Worm (Caenorhabditis elegans) whole organism, dauer: ENCODE measurements around the gene nit-1.

Source experiments
- unc-62 ChIP-seq: sonication (generic microtip); optimal IDR thresholded peaks from 2 replicates; lab custom pipeline; 2017; ENCODE audit warnings: missing biosample characterization, missing genetic modification reagents, missing genetic modification characterization

Gene nit-1

DNA sequence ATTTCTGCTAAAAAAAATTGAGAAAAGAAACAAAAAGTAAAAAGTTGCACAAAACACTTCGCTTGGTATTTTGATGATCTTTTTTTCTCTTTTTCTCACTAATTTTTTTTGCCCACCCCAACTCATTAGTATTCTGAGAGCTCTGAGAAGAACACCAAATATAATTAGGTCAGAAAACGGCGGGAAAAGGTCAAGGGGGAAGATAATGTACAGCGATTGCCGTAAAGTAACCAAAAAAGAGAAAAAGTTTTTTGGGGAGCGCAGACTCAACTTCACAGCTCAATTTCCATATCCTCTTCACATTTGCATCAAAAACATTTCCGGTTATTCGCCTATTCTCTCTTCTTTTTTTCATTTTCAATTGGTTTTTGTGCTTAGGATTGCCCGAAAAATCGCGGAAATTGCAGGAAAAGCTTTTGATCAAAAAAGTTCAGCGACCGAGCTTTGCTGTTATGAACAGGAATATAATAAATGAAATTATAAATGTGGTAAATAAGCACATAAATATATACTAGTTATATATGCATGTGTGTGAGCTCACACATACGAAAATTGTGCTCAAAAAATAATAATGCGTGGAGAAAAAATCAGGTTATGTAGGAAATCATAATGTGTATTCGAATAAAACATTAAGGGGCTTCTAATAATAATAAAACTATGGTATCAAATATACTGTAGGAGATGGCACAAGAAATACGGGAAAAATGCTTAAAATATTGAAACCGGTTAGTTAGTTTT, 19.2 kb upstream of the nit-1 start:
- TF ChIP-seq unc-62 (GFP tag; lab: Kevin White, UChicago) = no peak

DNA sequence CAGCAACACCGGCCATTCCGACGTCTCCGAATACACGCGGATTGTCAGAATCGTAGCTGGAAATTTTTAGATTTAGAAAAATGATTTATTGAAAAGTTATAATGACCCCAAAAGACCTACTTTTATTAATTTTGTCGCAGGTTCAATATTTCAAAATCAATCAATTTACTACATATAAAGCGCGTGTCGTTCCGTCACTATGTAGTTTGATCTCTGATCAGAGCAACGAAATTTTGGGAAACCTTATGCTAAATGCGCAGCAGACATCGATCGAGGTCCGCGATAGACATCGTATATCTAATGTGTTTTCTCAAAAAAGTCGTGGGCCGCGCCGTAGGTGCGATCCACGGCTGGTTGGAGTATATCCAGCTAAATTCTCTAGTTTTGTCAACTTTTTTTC, 15.5 kb upstream of the nit-1 start:
- no peak for TF ChIP-seq unc-62 (GFP tag; lab: Kevin White, UChicago)

DNA sequence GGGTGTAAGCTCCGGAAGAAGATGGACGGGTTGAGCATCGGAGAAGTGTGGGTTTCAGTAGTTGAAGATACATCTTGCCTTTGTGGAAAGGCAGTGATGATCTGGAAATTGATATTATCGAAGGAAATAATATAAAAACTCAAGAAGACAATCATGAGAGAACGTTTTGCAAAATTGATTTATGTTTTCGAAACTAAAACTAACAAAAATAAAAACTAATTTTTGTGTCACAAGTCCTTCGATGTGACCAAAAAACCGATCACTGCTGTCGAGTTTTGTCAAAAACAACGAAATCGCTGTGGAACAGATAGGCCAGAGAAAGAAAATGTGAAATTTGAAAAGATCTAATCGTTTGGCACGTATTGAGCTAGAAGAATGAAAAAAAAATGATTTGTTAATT, 14.4 kb upstream of the nit-1 start, which contains the start of gene mmcm-1:
TSS of gene mmcm-1 (minus strand) at position 101 of the 400 bp plus-strand sequence.
- TF ChIP-seq unc-62 (GFP tag; lab: Kevin White, UChicago) = no peak

DNA sequence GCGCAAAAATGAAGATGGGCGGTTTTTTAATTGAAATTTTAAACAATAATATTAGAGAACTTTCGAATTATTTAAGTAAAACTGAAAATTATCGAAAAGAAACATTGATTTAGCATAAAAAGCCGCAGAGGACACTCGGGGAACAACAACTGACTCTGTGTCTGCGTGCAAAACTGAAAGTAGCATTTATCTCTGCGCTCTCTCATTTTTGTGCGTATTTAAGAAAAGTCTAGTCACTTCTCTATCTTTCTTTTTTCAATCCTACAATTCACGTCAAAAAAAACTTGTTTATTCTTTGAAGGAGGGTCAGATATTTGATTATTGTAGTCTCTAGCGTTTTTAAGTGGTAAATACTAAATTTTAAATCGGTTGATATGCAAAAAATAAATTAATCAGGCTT, 13.8 kb upstream of the nit-1 start:
- no peak for TF ChIP-seq unc-62 (GFP tag; lab: Kevin White, UChicago)

DNA sequence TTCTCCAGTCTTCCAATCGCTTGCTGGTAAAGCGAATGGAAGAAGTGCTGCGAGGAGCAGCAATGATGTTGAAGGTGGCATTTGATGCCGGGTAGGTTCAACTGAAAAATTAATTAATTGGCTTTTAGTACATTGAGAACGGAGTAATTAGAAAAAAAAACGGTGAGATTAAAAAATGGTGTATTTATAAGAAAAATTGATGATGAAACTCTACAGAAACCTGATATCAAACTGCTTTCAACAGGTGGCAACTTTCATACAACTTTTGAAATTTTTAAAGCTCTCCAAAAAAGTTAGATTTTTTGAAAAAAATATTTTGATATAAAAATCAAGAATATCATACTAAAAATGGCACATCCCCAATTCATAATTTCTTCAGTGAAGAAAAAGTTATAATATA, 8.0 kb upstream of the nit-1 start, which contains the start of gene pat-3:
TSS of gene pat-3 (minus strand) at position 101 of the 400 bp plus-strand sequence.
- no peak for TF ChIP-seq unc-62 (GFP tag; lab: Kevin White, UChicago)

DNA sequence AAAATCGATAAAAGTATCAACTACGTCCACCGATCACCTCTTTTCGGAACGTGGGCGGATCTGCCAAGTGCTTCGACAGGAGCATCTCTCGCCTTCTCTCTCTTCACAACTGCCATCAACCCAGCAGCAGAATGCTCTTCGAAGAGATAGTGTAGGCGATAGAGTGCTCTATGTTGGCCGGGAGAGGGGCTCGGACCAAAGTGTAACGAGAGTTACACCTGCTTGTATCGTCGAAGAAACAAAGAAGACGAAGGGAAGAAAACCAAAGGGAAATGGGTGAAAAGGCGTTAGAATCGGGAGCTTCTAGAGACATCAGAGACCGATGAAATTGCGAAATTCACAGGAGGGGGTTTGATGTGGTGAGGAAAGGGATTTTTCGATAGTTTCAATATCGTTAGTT, 7.2 kb upstream of the nit-1 start:
- no peak for TF ChIP-seq unc-62 (GFP tag; lab: Kevin White, UChicago)

DNA sequence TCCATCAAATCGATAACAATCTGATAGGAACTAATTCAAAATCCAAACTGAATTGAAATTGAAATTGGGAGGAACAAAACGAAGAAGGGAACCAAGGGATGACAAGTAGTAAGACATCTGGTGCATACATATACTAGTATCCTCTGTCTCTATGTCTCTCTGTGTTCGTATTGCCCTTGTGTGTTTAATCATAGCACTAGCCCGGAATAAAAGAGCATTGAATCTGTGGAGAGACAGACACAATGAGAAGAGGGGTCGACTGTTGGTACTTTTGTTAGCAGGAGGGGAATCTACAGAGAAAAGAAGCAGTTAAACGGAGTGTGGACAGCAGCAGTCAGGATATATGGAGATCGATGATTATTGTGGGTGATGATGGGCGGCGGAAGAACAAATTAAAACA, 6.3 kb upstream of the nit-1 start:
- no peak for TF ChIP-seq unc-62 (GFP tag; lab: Kevin White, UChicago)

DNA sequence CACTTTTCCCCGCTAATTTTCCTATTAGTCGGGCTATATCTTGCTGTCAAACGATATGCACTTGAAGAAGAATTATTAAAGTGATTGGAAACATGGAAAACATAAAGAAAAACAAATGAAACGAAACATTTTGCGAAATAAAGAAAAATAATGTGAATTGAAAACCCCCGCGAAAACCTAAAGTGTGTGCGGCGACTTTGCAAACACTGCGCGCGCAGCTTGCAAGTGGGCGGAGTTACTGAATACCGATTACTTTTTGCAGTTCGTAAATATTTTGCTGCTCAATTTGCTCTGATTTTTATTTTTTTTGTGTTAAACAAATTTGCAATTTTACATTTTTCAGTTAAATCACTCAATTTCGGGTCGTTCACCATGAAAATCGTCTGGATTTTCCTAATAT, 5.4 kb upstream of the nit-1 start, which contains the start of gene ccdc-47:
TSS of gene ccdc-47 (plus strand) at position 344 of the 400 bp plus-strand sequence.
- no peak for TF ChIP-seq unc-62 (GFP tag; lab: Kevin White, UChicago)

DNA sequence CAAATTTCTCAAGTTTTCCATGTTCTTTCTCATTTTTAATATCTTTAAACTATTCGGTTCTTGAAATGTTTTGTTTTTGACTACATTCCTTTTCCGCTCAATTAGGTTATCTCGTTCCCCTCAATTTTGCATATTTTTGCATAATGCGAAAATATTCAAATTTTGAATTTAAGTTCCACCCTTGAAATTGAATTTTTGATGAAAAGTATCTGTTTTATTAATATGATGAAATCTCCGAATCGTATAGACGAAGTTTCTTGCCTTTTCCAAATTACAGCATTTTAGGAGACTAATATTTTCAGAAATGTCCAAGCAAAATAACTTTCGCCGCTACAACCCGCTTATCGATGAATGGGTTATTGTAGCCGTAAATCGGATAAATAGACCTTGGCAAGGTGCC, 3.4 kb upstream of the nit-1 start, which contains the start of gene ZK1058.3:
TSS of gene ZK1058.3 (plus strand) at position 301 of the 400 bp plus-strand sequence.
- no peak for TF ChIP-seq unc-62 (GFP tag; lab: Kevin White, UChicago)

DNA sequence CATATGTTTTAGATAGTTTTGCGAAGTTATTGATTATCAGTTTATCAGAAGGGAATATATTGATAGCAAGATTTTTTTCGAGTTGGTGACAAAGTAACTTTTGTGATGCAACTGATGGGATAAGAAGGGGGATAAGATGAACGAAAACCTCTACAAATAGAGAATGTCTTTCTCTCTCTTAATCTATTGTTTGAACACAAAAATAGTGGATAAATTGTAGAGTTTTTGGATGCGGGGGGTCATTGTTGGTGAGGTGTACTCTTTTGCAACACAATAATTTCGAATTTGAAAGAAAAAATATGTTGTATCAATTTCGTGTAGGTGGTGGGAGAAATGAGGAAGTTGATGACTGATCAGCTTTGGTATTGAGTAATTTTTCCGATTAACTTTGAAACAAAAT, 4.1 kb downstream of the nit-1 start, which contains the start of gene ZK1058.9:
TSS of gene ZK1058.9 (minus strand) at position 101 of the 400 bp plus-strand sequence.
- no peak for TF ChIP-seq unc-62 (GFP tag; lab: Kevin White, UChicago)

DNA sequence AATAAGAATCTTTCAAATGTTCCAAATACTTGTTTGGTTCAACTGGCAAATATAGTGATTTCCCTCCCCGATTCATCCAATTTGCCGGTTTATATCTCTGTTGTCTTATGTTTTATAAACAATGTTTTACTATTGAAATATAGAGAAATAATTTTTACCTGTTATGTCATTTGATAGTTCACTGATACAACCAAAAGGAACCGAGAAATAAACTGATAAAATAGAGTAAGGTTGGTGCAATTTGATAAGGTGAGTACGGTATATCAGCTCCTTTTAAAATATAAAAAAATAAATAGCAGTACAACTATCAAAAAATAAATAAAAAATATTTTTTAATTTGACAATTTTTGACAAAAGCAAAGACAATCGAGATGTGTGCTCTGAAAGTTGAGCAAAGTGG, 4.8 kb downstream of the nit-1 start:
- TF ChIP-seq unc-62 (GFP tag; lab: Kevin White, UChicago) = no peak

DNA sequence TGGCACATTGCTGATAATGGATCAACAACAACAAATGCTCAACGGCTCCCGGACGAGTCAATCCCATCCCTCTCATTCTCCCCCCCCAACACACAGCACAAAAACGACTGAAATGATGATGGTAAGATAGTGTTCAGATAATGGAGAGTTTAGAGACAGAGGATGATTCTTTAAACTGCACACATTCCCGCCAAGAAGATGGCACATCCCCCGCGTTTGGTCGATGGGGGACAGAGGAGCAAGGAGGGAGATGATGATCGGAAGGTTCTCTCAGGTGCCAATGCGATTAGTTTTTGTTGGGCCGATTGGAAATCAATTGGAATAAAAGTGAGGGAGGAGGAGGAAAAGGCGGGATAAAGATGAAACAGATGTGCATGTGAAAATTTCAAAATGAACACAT, 5.4 kb downstream of the nit-1 start:
- no peak for TF ChIP-seq unc-62 (GFP tag; lab: Kevin White, UChicago)

DNA sequence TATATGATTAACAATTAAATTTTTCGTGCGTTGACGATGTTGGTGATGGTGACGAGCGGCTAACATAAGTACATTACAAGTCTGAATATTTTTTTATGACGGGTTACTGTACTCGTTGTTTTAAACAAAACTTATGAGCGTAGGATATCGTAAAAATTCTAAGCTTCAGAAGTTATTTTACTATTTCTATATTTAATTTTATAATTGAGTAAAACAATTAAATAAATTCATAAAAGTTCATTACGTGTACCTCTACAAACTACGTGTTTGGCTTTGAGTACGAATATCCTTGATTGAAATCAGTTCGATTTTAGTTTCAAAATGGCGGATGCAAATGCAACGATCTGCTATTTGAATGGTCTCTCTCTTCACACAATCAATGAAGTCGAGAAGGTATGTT, 6.1 kb downstream of the nit-1 start, which contains the start of gene F37A8.1:
TSS of gene F37A8.1 (plus strand) at position 301 of the 400 bp plus-strand sequence.
- TF ChIP-seq unc-62 (GFP tag; lab: Kevin White, UChicago) = no peak

DNA sequence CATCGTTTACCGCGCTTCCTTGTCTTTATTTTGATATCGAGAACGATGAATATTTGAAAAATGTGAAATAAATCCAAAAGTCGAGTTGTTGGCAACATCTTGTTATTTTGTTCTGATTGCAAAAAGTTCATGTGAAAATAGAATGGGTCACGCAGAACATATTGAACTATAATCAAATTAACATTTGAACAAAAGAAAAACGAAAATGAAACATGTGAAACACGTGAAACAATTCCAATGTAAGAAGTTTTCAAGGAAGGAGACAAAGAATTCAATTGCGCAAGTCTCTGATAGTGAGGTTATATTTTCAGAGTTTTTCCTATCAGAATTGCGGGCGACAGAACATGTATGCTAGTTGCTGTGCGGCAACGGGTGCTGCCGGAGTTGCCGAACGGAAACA, 9.4 kb downstream of the nit-1 start, which contains the start of gene F37A8.2:
TSS of gene F37A8.2 (minus strand) at position 101 of the 400 bp plus-strand sequence.
- no peak for TF ChIP-seq unc-62 (GFP tag; lab: Kevin White, UChicago)

DNA sequence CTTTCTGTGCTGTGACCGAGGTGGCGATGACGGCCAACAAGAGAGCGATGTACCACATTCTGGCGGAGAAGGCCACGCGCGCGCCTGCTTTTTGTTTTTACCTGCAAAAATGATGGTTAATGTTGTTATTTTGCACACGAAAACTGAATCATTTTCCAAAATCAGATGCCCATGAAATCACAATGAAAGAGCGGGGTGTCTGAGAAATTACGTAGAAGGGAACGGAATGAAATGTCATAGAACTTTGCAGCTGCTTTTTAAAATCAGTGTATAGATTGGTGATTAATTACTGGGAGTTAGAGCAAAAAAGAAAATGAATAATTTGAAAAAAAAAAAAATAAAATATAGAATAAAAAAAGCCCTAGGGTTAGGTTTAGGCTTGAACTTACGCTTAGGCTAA, 13.8 kb downstream of the nit-1 start, which contains the start of gene npl-10:
TSS of gene npl-10 (minus strand) at position 101 of the 400 bp plus-strand sequence.
- TF ChIP-seq unc-62 (GFP tag; lab: Kevin White, UChicago) = no peak

DNA sequence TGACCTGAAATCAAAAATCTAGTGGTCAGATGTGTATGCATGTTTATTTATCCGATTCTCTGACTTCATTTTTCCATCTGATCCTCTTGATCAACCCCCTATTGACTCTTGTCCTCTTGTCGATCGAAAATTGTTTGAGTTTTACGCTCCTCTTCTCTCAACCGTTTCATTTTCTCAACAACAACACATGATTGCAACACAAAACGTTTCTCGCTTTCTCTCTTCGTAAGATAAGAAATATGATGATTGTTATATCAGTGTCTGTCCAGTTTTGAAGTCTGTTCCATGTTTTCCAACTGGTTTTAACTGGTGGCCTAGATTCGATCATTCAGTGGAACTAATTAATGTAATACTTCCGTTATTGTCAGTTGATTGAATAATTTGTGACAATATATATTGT, 30.1 kb downstream of the nit-1 start:
- no peak for TF ChIP-seq unc-62 (GFP tag; lab: Kevin White, UChicago)

DNA sequence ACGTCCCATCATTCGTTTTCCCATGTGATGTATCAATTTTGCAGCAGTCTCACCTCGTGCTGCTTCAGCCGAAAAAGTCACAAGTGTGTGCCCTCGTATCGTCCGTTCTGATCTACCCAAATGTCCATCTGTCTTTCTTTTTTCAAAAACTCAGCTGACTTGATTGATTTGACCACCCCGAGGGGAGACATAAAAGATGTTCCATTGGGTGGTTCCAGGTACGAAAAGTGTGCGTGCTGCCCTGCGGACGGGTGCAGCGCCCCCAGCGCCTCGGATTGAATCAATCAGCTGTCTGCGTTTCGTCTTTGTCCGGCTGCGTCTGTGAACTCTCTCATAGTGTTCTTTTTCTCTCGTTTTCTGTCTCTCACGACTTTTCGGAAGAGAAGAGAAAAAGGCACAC, 31.2 kb downstream of the nit-1 start:
- no peak for TF ChIP-seq unc-62 (GFP tag; lab: Kevin White, UChicago)
